Worm (Caenorhabditis elegans): ENCODE measurements around the gene C27H5.2.

ce11 chrII:7195541-7195940 is 40.2 kb downstream of the C27H5.2 start, which contains the start of gene acdh-12:
- no peak for TF ChIP-seq him-1 (tag; optimal IDR thresholded peaks at IDR 0.05)
- TF ChIP-seq dao-5 (tag; optimal IDR thresholded peaks at IDR 0.05), result no peak
- no peak for TF ChIP-seq W03F9.2 (tag; optimal IDR thresholded peaks at IDR 0.05)

All from whole organism, L4/young adult.